Worm (Caenorhabditis elegans): Measurements from ENCODE around the gene hcp-3.

DNA sequence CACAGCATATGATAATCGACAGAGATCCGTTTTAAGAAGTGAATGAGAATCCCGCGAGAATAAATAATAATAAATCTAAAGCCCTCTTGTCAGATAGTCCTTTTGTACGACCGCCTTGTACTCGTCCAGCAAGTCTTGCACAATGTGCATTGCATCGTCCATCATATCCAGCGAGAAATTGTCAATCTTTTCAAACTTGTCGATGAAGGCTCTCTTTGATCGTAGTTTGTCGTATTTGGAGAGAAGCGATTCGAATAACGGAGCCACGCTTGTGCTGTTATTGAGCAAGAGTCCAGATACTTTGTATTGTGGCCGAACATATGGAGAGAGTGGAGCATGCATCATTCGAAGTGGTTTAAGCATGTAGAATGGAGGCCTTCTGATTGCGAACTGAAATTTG, 10.3 kb upstream of the hcp-3 start:
- no peak for TF ChIP-seq pqm-1 (tag; optimal IDR thresholded peaks at IDR 0.05)
- TF ChIP-seq elt-2 (tag; optimal IDR thresholded peaks at IDR 0.05) = no peak
- TF ChIP-seq nfya-1 (tag; optimal IDR thresholded peaks at IDR 0.05) = no peak
- TF ChIP-seq pax-1 (tag; optimal IDR thresholded peaks at IDR 0.05) = no peak
- TF ChIP-seq ama-1 (optimal IDR thresholded peaks at IDR 0.05) = no peak
- TF ChIP-seq ceh-14 (tag; optimal IDR thresholded peaks at IDR 0.05) = no peak
- no peak for TF ChIP-seq ceh-6 (GFP tag; optimal IDR thresholded peaks at IDR 0.05)
